Worm (Caenorhabditis elegans): ENCODE data around the gene Y37D8A.29.

Y37D8A.29 gene

DNA sequence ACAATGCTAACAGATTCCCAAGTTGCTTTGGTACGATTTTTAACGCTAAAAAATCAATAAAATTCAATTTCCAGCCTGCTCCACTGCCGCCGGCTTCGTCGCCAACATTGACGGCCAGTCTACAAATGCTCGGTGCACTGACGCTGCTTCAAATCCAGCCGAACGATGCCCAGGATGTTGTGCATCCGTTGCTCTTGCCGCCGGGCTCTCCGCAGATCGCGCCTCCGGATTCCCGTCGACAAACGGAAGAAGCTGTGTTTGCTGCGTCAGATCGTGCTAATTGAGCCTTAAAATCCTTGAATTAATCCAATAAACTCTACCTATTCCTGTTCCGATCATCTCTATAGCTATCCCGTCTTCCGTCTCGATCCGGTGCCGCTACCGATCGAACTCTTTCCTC, 39.6 kb upstream of the Y37D8A.29 start:
- TF ChIP-seq tbx-8 (GFP tag; optimal IDR thresholded peaks at IDR 0.05) (no peak), cnd-1 (tag; optimal IDR thresholded peaks at IDR 0.05) (no peak), nhr-76 (tag; optimal IDR thresholded peaks at IDR 0.05) (no peak), sptf-1 (tag; optimal IDR thresholded peaks at IDR 0.05) (no peak)

- TF ChIP-seq hlh-1 (tag; optimal IDR thresholded peaks at IDR 0.05): no peak
- TF ChIP-seq unc-120 (tag; optimal IDR thresholded peaks at IDR 0.05; ENCODE audit: poor library complexity, severe bottlenecking): no peak
- no peak for TF ChIP-seq elt-1 (tag; optimal IDR thresholded peaks at IDR 0.05; ENCODE audit: borderline replicate concordance, insufficient read depth)
Measured at ce11 chrIII:12929573-12929972, 38.1 kb upstream of the Y37D8A.29 start, which contains the start of gene Y37D8A.19. TSS of gene Y37D8A.19 (plus strand) at chrIII:12929873.

DNA sequence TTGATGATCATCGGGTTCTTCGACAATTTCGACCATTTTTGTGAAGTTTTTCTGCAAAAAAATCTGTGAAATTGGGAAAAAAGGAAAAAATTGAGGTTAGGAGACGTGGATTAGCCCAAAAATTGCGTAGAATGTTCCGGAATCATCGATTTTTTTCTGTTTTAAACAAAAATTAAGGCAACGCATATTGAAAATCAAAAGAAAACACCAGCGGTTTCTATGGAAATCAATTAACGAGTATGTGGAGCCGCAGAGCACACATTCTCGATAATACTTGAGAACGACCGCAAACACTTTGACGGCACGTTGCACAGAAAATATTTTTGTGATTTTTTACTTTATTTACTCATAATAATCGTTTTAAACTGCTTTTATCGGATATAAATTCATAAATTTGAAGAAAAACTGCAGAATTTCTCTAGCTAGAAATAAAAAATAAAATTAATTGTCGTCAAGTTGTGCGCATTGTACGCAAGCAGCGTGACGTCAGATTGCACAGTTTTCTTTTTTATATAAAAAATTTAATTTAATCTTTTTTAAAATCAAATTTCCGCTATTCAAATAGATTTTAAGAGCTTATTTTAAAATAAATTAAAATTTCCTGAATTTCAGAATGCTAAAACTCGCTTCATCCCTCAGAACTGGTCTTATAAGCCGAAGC, 34.6 kb upstream of the Y37D8A.29 start, which contains the start of the genes npp-25 and mrps-10:
Gene npp-25, minus strand, starts transcription at position 51 of the 661 bp plus-strand sequence.
Gene mrps-10, plus strand, starts transcription at position 611 of the 661 bp plus-strand sequence.
- TF ChIP-seq sptf-1 (tag; optimal IDR thresholded peaks at IDR 0.05): no peak
- peak; percentile 32 for TF ChIP-seq lsy-2 (tag; optimal IDR thresholded peaks at IDR 0.05)
- TF ChIP-seq ces-1 (GFP tag; optimal IDR thresholded peaks at IDR 0.05): peak; percentile 56

ce11 chrIII:12920810-12921209, 29.3 kb upstream of the Y37D8A.29 start:
- TF ChIP-seq drap-1 (GFP tag; optimal IDR thresholded peaks at IDR 0.05) (no peak), hlh-1 (tag; optimal IDR thresholded peaks at IDR 0.05) (no peak), mab-5 (tag; optimal IDR thresholded peaks at IDR 0.05) (no peak), lin-32 (GFP tag; optimal IDR thresholded peaks at IDR 0.05) (no peak), lin-13 (tag; optimal IDR thresholded peaks at IDR 0.05) (no peak), unc-39 (tag; optimal IDR thresholded peaks at IDR 0.05) (no peak), nhr-28 (tag; optimal IDR thresholded peaks at IDR 0.05) (no peak), sem-2 (GFP tag; optimal IDR thresholded peaks at IDR 0.05) (no peak), tbx-8 (GFP tag; optimal IDR thresholded peaks at IDR 0.05) (no peak)

ce11 chrIII:12919882-12920281, 28.4 kb upstream of the Y37D8A.29 start:
- TF ChIP-seq elt-3 (tag; optimal IDR thresholded peaks at IDR 0.05) (no peak), pha-4 (tag; optimal IDR thresholded peaks at IDR 0.05) (peak; percentile 73)

DNA sequence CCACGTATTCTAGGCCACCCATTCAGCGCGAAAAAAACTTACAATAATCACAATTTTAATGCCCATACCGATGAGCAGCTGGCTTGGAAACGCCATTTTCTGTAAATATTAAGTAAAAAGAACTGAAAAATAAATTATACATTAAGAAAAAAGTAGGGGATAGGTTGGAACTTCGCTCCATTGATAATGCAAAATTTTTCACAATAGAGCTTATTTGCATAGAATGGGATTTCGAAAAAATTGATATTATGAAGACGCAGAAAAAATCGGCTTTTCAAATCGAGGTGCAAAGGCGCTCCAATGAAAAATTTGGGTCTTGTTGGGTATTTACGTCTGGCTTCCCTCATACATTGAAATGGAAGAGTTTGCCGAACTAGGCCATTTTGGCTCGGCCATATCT, 27.1 kb upstream of the Y37D8A.29 start, which contains the start of gene Y37D8A.16:
Gene Y37D8A.16, minus strand, starts transcription at position 101 of the 400 bp plus-strand sequence.
- TF ChIP-seq lin-13 (tag; optimal IDR thresholded peaks at IDR 0.05): no peak
- TF ChIP-seq elt-3 (tag; optimal IDR thresholded peaks at IDR 0.05): no peak
- no peak for TF ChIP-seq lsy-2 (tag; optimal IDR thresholded peaks at IDR 0.05)
- TF ChIP-seq tbx-8 (GFP tag; optimal IDR thresholded peaks at IDR 0.05): no peak
- no peak for TF ChIP-seq sem-2 (GFP tag; optimal IDR thresholded peaks at IDR 0.05)
- TF ChIP-seq drap-1 (GFP tag; optimal IDR thresholded peaks at IDR 0.05): no peak
- TF ChIP-seq mls-2 (tag; optimal IDR thresholded peaks at IDR 0.05): no peak
- TF ChIP-seq ces-1 (GFP tag; optimal IDR thresholded peaks at IDR 0.05): no peak
- TF ChIP-seq M03D4.4 (tag; optimal IDR thresholded peaks at IDR 0.05): no peak
- TF ChIP-seq unc-62 (GFP tag; optimal IDR thresholded peaks at IDR 0.05): no peak
- TF ChIP-seq nhr-76 (tag; optimal IDR thresholded peaks at IDR 0.05): no peak
- no peak for TF ChIP-seq sptf-1 (tag; optimal IDR thresholded peaks at IDR 0.05)
- no peak for TF ChIP-seq ceh-43 (GFP tag; optimal IDR thresholded peaks at IDR 0.05)
- TF ChIP-seq mep-1 (tag; optimal IDR thresholded peaks at IDR 0.05): no peak
- no peak for TF ChIP-seq nhr-2 (tag; optimal IDR thresholded peaks at IDR 0.05)
- TF ChIP-seq nhr-28 (tag; optimal IDR thresholded peaks at IDR 0.05): no peak

DNA sequence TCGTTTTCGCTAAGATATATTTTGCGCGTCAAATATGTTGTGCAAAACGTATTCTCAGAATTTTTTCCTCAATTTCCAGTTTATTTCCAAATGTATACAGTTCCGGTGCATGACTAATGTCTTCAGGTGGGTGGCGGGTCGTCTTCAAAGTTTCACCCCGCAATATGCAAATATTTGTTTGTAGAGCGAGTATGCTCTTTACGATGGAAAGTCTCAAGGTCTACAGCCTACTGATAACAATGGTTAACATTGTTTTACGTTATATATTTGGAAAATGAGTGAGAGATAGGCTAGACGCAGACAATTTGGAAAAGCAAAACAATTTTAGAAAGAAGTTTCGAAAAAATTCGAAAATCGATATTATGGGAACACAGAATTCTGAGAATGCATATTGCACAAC, 26.4 kb upstream of the Y37D8A.29 start:
- no peak for TF ChIP-seq ces-1 (GFP tag; optimal IDR thresholded peaks at IDR 0.05)

ce11 chrIII:12916459-12916858, 25.0 kb upstream of the Y37D8A.29 start:
- TF ChIP-seq elt-1 (tag; optimal IDR thresholded peaks at IDR 0.05; ENCODE audit: borderline replicate concordance, insufficient read depth) (no peak), nhr-28 (tag; optimal IDR thresholded peaks at IDR 0.05) (no peak), mls-2 (tag; optimal IDR thresholded peaks at IDR 0.05) (no peak), ces-1 (GFP tag; optimal IDR thresholded peaks at IDR 0.05) (peak; percentile 62)

Measured in whole organism, mixed stage, embryonic.